Worm (Caenorhabditis elegans): ENCODE measurements around the gene F35E12.2.

DNA sequence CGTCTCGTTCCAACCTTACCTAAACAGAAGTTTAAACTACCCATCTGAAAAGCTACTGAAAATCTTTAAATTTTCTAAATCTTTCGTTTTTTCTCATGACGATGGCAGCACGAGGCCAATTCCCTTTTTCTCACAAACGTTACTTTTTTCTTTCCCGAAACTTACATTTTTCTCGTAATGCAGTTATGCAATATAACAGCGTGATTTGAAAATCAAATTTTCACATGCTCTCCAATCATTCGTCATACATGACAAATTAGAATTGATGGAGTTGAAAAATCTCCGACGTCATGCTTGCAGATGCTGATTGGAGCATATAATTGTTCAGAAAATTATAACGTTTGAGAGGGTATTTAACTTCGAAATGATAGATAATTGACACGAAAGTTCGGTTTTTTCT is 39.0 kb upstream of the F35E12.2 start:
- TF ChIP-seq ref-1 (GFP tag; conservative IDR thresholded peaks at IDR 0.05) (no peak), ztf-23 (GFP tag; IDR thresholded peaks at IDR 0.05) (no peak), ztf-29 (GFP tag; IDR thresholded peaks at IDR 0.05) (no peak), T22C8.4 (GFP tag; IDR thresholded peaks at IDR 0.05) (no peak), med-1 (GFP tag; optimal IDR thresholded peaks at IDR 0.05; ENCODE audit: insufficient read depth) (no peak), cog-1 (tag; optimal IDR thresholded peaks at IDR 0.05) (no peak)

Data from whole organism, midembryonic.